Fruit fly (Drosophila melanogaster) whole organism, wandering third instar larva: Measurements from ENCODE around the gene Mgat2.

ENCODE experiments used
- CrebA ChIP-seq: fragments of 200-800 bp; sonication (Bioruptor generic); optimal IDR thresholded peaks from 2 replicates; lab custom pipeline; 2016; ENCODE audit warnings: missing biosample characterization, mild to moderate bottlenecking, missing genetic modification characterization, borderline replicate concordance
- Dfd ChIP-seq: fragments of >200 bp; optimal IDR thresholded peaks from 2 replicates; lab custom pipeline; 2017; ENCODE audit warnings: missing biosample characterization, missing genetic modification characterization
- Dif ChIP-seq: fragments of 200-275, 200-300 bp; sonication (Bioruptor generic); optimal IDR thresholded peaks from 2 replicates; lab custom pipeline; 2018; ENCODE audit warnings: missing biosample characterization, missing genetic modification characterization; ENCODE audit not compliant: partially characterized antibody
- Hr78 ChIP-seq: fragments of >200 bp; optimal IDR thresholded peaks from 2 replicates; lab custom pipeline; 2017; ENCODE audit warnings: missing biosample characterization, missing genetic modification characterization
- Myc ChIP-seq: fragments of >200 bp; optimal IDR thresholded peaks from 2 replicates; lab custom pipeline; 2017
- br ChIP-seq: fragments of 200-800 bp; sonication (Bioruptor generic); optimal IDR thresholded peaks from 2 replicates; lab custom pipeline; 2016; ENCODE audit warnings: missing biosample characterization, missing genetic modification characterization
- foxo ChIP-seq, 2 experiments: fragments of 200-800 bp; sonication (Bioruptor generic); optimal IDR thresholded peaks; 2 replicates in 1 of 2; 3 replicates in 1 of 2; lab custom pipeline; 2016 to 2017; ENCODE audit warnings: missing biosample characterization in 2 of 2, missing genetic modification characterization in 2 of 2
- fru ChIP-seq: fragments of 200-800 bp; sonication (Bioruptor generic); optimal IDR thresholded peaks from 3 replicates; lab custom pipeline; 2016; ENCODE audit warnings: missing biosample characterization, mild to moderate bottlenecking, missing genetic modification characterization
- h ChIP-seq: fragments of 200-800 bp; sonication (Bioruptor generic); optimal IDR thresholded peaks from 3 replicates; lab custom pipeline; 2016; ENCODE audit warnings: missing biosample characterization, mild to moderate bottlenecking, missing genetic modification characterization
- sage ChIP-seq: fragments of 200-800 bp; sonication (Bioruptor generic); optimal IDR thresholded peaks from 2 replicates; lab custom pipeline; 2016; ENCODE audit warnings: missing biosample characterization, mild to moderate bottlenecking, missing genetic modification characterization
- usp ChIP-seq: fragments of >200 bp; optimal IDR thresholded peaks from 2 replicates; lab custom pipeline; 2017; ENCODE audit warnings: missing biosample characterization, missing genetic modification characterization

dm6 chr3R:30012602-30013489, 9.2 kb downstream of the Mgat2 start:
- TF ChIP-seq CrebA (GFP tag; lab: Kevin White, UChicago) (no peak), usp (GFP tag; lab: Kevin White, UChicago) (no peak), h (peak; percentile 68), Myc (lab: Kevin White, UChicago) (no peak), sage (no peak), Hr78 (GFP tag; lab: Kevin White, UChicago) (no peak), fru (GFP tag; lab: Kevin White, UChicago) (peak; percentile 32), br (GFP tag; lab: Kevin White, UChicago) (peak; percentile 25), Dif (GFP tag; lab: Kevin White, UChicago) (no peak), foxo (GFP tag; optimal IDR thresholded peaks at IDR 0.05; lab: Kevin White, UChicago) (peak in 1 of 2 experiments; percentile 67), Dfd (no peak)
